Fruit fly (Drosophila melanogaster) whole organism, embryonic: ENCODE results near the gene CG42340.
A peak's percentile ranks its signal among the peaks of the same experiment; 100 is the strongest.

Experiments used
- Aef1 ChIP-seq: fragments of 200-800 bp; sonication (Bioruptor generic); IDR thresholded peaks from 3 replicates; pipeline ENCODE4 v1.3.6; 2022; ENCODE audit warnings: missing biosample characterization, missing genetic modification characterization
- B-H2 ChIP-seq: fragments of 200-800 bp; sonication (Bioruptor generic); optimal IDR thresholded peaks from 2 replicates; lab custom pipeline; 2018; ENCODE audit warnings: missing biosample characterization, mild to moderate bottlenecking, missing genetic modification characterization
- BtbVII ChIP-seq: fragments of 200-800 bp; sonication (Bioruptor generic); optimal IDR thresholded peaks from 3 replicates; lab custom pipeline; 2017; ENCODE audit warnings: missing biosample characterization, mild to moderate bottlenecking, missing genetic modification characterization
- CG11093 ChIP-seq: fragments of 200-800 bp; sonication (Bioruptor generic); IDR thresholded peaks from 3 replicates; pipeline ENCODE4 v1.3.6; 2022; ENCODE audit warnings: missing biosample characterization, missing genetic modification characterization
- CG13775 ChIP-seq: fragments of 200-800 bp; sonication (Bioruptor generic); optimal IDR thresholded peaks from 3 replicates; lab custom pipeline; 2017; ENCODE audit warnings: missing biosample characterization, mild to moderate bottlenecking, missing genetic modification characterization
- CG14710 ChIP-seq: fragments of 200-800 bp; sonication (Bioruptor generic); optimal IDR thresholded peaks from 3 replicates; lab custom pipeline; 2019; ENCODE audit warnings: missing biosample characterization, mild to moderate bottlenecking, missing genetic modification characterization, moderate library complexity
- CG14860 ChIP-seq: fragments of 200-800 bp; sonication (Bioruptor generic); IDR thresholded peaks from 3 replicates; pipeline ENCODE4 v1.3.6; 2022; ENCODE audit warnings: missing biosample characterization, missing genetic modification characterization; ENCODE audit not compliant: partially characterized antibody
- CG15601 ChIP-seq: fragments of 200-800 bp; sonication (Bioruptor generic); optimal IDR thresholded peaks from 3 replicates; lab custom pipeline; 2019; ENCODE audit warnings: missing biosample characterization, mild to moderate bottlenecking, missing genetic modification characterization, moderate library complexity
- CG1603 ChIP-seq: fragments of 200-800 bp; sonication (Bioruptor generic); optimal IDR thresholded peaks from 2 replicates; lab custom pipeline; 2019; ENCODE audit warnings: missing biosample characterization, mild to moderate bottlenecking, missing genetic modification characterization, moderate library complexity
- CG17829 ChIP-seq: fragments of 200-800 bp; optimal IDR thresholded peaks from 2 replicates; lab custom pipeline; 2019; ENCODE audit warnings: missing biosample characterization, mild to moderate bottlenecking, missing genetic modification characterization, moderate library complexity
- CG18619 ChIP-seq: fragments of 200-800 bp; sonication (Bioruptor generic); optimal IDR thresholded peaks from 3 replicates; lab custom pipeline; 2017; ENCODE audit warnings: missing biosample characterization, mild to moderate bottlenecking, missing genetic modification characterization
- CG31224 ChIP-seq: fragments of 200-800 bp; sonication (Bioruptor generic); IDR thresholded peaks from 2 replicates; pipeline ENCODE4 v1.3.6; 2022; ENCODE audit warnings: missing biosample characterization, missing genetic modification characterization
- CG3281 ChIP-seq: fragments of 200-800 bp; sonication (Bioruptor generic); optimal IDR thresholded peaks from 3 replicates; lab custom pipeline; 2017; ENCODE audit warnings: missing biosample characterization, mild to moderate bottlenecking, missing genetic modification characterization
- CG33213 ChIP-seq: fragments of 200-800 bp; sonication (Bioruptor generic); optimal IDR thresholded peaks from 3 replicates; lab custom pipeline; 2016; ENCODE audit warnings: missing biosample characterization, missing genetic modification characterization
- CG3726 ChIP-seq: fragments of 200-800 bp; sonication (Bioruptor generic); IDR thresholded peaks from 3 replicates; pipeline ENCODE4, ENCODE4 v1.3.6; 2022; ENCODE audit warnings: missing biosample characterization, missing genetic modification characterization
- CG3838 ChIP-seq: fragments of 200-800 bp; sonication (Bioruptor generic); optimal IDR thresholded peaks from 3 replicates; lab custom pipeline; 2016; ENCODE audit warnings: missing biosample characterization, missing genetic modification characterization
- CG4854 ChIP-seq: fragments of 200-800 bp; sonication (Bioruptor generic); optimal IDR thresholded peaks from 2 replicates; lab custom pipeline; 2016; ENCODE audit warnings: missing biosample characterization, missing genetic modification characterization, inconsistent platforms
- CG6683 ChIP-seq: fragments of 200-800 bp; sonication (Bioruptor generic); optimal IDR thresholded peaks from 2 replicates; lab custom pipeline; 2017; ENCODE audit warnings: missing biosample characterization, mild to moderate bottlenecking, missing genetic modification characterization, missing genetic modification reagents
- CG6689 ChIP-seq: fragments of 200-800 bp; sonication (Bioruptor generic); IDR thresholded peaks from 2 replicates; pipeline ENCODE4 v1.3.6; 2022; ENCODE audit warnings: missing biosample characterization, missing genetic modification characterization
- CG7271 ChIP-seq: fragments of 200-800 bp; sonication (Bioruptor generic); optimal IDR thresholded peaks from 2 replicates; lab custom pipeline; 2018; ENCODE audit warnings: missing biosample characterization, mild to moderate bottlenecking, missing genetic modification characterization, moderate library complexity
- CG7357 ChIP-seq: fragments of 200-800 bp; sonication (Bioruptor generic); IDR thresholded peaks from 3 replicates; pipeline ENCODE4 v1.3.6; 2022; ENCODE audit warnings: missing biosample characterization, missing genetic modification characterization
- CG8765 ChIP-seq: fragments of 200-800 bp; sonication (Bioruptor generic); IDR thresholded peaks from 2 replicates; pipeline ENCODE4 v1.3.6; 2022; ENCODE audit warnings: missing biosample characterization, missing genetic modification characterization
- CG9876 ChIP-seq: fragments of 200-800 bp; sonication (Bioruptor generic); optimal IDR thresholded peaks from 2 replicates; lab custom pipeline; 2016; ENCODE audit warnings: missing biosample characterization, missing genetic modification characterization
- Dip3 ChIP-seq: fragments of 200-800 bp; sonication (Bioruptor generic); optimal IDR thresholded peaks from 3 replicates; lab custom pipeline; 2016; ENCODE audit warnings: missing biosample characterization, missing genetic modification characterization
- Elba2 ChIP-seq: fragments of 200-800 bp; sonication (Bioruptor generic); optimal IDR thresholded peaks from 3 replicates; lab custom pipeline; 2016; ENCODE audit warnings: missing biosample characterization, missing genetic modification characterization
- H2.0 ChIP-seq: fragments of 200-800 bp; sonication (Bioruptor generic); IDR thresholded peaks from 2 replicates; pipeline ENCODE4 v1.3.6; 2022; ENCODE audit warnings: missing biosample characterization, missing genetic modification characterization
- HmgZ ChIP-seq: fragments of 200-800 bp; sonication (Bioruptor generic); optimal IDR thresholded peaks from 2 replicates; lab custom pipeline; 2018; ENCODE audit warnings: missing biosample characterization, mild to moderate bottlenecking, missing genetic modification characterization
- Hmx ChIP-seq: fragments of 200-800 bp; sonication (Bioruptor generic); optimal IDR thresholded peaks from 2 replicates; lab custom pipeline; 2016; ENCODE audit warnings: missing biosample characterization, missing genetic modification characterization
- Mad ChIP-seq: fragments of 200-800 bp; sonication (Bioruptor generic); optimal IDR thresholded peaks from 2 replicates; lab custom pipeline; 2016; ENCODE audit warnings: missing biosample characterization, missing genetic modification characterization
- NC2α ChIP-seq: fragments of 200-800 bp; sonication (Bioruptor generic); optimal IDR thresholded peaks from 2 replicates; lab custom pipeline; 2016; ENCODE audit warnings: missing biosample characterization, missing genetic modification characterization
- NFAT ChIP-seq: fragments of 200-800 bp; sonication (Bioruptor generic); IDR thresholded peaks from 2 replicates; pipeline ENCODE4 v1.3.6; 2022; ENCODE audit warnings: missing biosample characterization, missing genetic modification characterization
- Pdp1 ChIP-seq, 2 experiments: fragments of 200-800 bp; sonication (Bioruptor generic); optimal IDR thresholded peaks; 3 replicates each; lab custom pipeline; 2016; ENCODE audit warnings: missing biosample characterization in 2 of 2, missing genetic modification characterization in 2 of 2, mild to moderate bottlenecking in 1 of 2, moderate library complexity in 1 of 2
- Rfx ChIP-seq: fragments of 200-800 bp; sonication (Bioruptor generic); IDR thresholded peaks from 2 replicates; pipeline ENCODE4 v1.3.6; 2022; ENCODE audit warnings: missing biosample characterization, missing genetic modification characterization
- Sox102F ChIP-seq: fragments of 200-800 bp; sonication (Bioruptor generic); optimal IDR thresholded peaks from 2 replicates; lab custom pipeline; 2018; ENCODE audit warnings: missing biosample characterization, mild to moderate bottlenecking, missing genetic modification characterization, moderate library complexity
- Spps ChIP-seq: fragments of 200-800 bp; sonication (Bioruptor generic); optimal IDR thresholded peaks from 2 replicates; lab custom pipeline; 2018; ENCODE audit warnings: missing biosample characterization, mild to moderate bottlenecking, missing genetic modification characterization
- ato ChIP-seq: fragments of 200-800 bp; sonication (Bioruptor generic); IDR thresholded peaks from 2 replicates; pipeline ENCODE4 v1.3.6; 2022; ENCODE audit warnings: missing biosample characterization, missing genetic modification characterization; ENCODE audit not compliant: partially characterized antibody
- br ChIP-seq: fragments of >200 bp; optimal IDR thresholded peaks from 2 replicates; lab custom pipeline; 2017
- dmrt99B ChIP-seq: fragments of 200-800 bp; sonication (Bioruptor generic); optimal IDR thresholded peaks from 2 replicates; lab custom pipeline; 2018; ENCODE audit warnings: missing biosample characterization, mild to moderate bottlenecking, missing genetic modification characterization, moderate library complexity
- eve ChIP-seq, 2 experiments: fragments of >200 bp; optimal IDR thresholded peaks; 2 replicates each; lab custom pipeline; 2017; ENCODE audit warnings: missing biosample characterization in 2 of 2, missing genetic modification characterization in 2 of 2
- ewg ChIP-seq: fragments of 200-800 bp; sonication (Bioruptor generic); optimal IDR thresholded peaks from 3 replicates; lab custom pipeline; 2017; ENCODE audit warnings: mild to moderate bottlenecking, missing biosample characterization, missing genetic modification reagents, missing genetic modification characterization
- exex ChIP-seq: fragments of 200-800 bp; sonication (Bioruptor generic); optimal IDR thresholded peaks from 4 replicates; lab custom pipeline; 2018; ENCODE audit warnings: missing biosample characterization, mild to moderate bottlenecking, missing genetic modification characterization, moderate library complexity
- gcm ChIP-seq: fragments of 200-800 bp; sonication (Bioruptor generic); optimal IDR thresholded peaks from 2 replicates; lab custom pipeline; 2019; ENCODE audit warnings: missing biosample characterization, mild to moderate bottlenecking, missing genetic modification characterization, moderate library complexity
- insv ChIP-seq, 2 experiments: fragments of 200-800 bp; sonication (Bioruptor generic); optimal IDR thresholded peaks; 3 replicates each; lab custom pipeline; 2016 to 2018; ENCODE audit warnings: missing biosample characterization in 2 of 2, missing genetic modification characterization in 2 of 2
- jing ChIP-seq: fragments of 200-800 bp; sonication (Bioruptor generic); optimal IDR thresholded peaks from 2 replicates; lab custom pipeline; 2018; ENCODE audit warnings: missing biosample characterization, mild to moderate bottlenecking, missing genetic modification characterization
- lbe ChIP-seq: fragments of 200-800 bp; sonication (Bioruptor generic); optimal IDR thresholded peaks from 2 replicates; lab custom pipeline; 2016; ENCODE audit warnings: missing biosample characterization, mild to moderate bottlenecking, missing genetic modification characterization
- pita ChIP-seq: fragments of 200-800 bp; sonication (Bioruptor generic); optimal IDR thresholded peaks from 2 replicates; lab custom pipeline; 2017; ENCODE audit warnings: missing biosample characterization, mild to moderate bottlenecking, missing genetic modification characterization
- pros ChIP-seq: fragments of 200-800 bp; sonication (Bioruptor generic); optimal IDR thresholded peaks from 3 replicates; lab custom pipeline; 2019; ENCODE audit warnings: missing biosample characterization, mild to moderate bottlenecking, missing genetic modification characterization, moderate library complexity
- sc ChIP-seq, 3 experiments: fragments of >200 bp in 2 of 3; fragments of 200-800 bp in 1 of 3; sonication (Bioruptor generic) in 1 of 3; optimal IDR thresholded peaks; 2 replicates in 2 of 3; 3 replicates in 1 of 3; lab custom pipeline; 2017; ENCODE audit warnings: mild to moderate bottlenecking in 1 of 3, missing biosample characterization in 1 of 3, missing genetic modification characterization in 1 of 3, missing genetic modification reagents in 1 of 3
- usp ChIP-seq: fragments of >200 bp; optimal IDR thresholded peaks from 2 replicates; lab custom pipeline; 2017; ENCODE audit warnings: missing biosample characterization, missing genetic modification characterization

The CG42340 gene

DNA sequence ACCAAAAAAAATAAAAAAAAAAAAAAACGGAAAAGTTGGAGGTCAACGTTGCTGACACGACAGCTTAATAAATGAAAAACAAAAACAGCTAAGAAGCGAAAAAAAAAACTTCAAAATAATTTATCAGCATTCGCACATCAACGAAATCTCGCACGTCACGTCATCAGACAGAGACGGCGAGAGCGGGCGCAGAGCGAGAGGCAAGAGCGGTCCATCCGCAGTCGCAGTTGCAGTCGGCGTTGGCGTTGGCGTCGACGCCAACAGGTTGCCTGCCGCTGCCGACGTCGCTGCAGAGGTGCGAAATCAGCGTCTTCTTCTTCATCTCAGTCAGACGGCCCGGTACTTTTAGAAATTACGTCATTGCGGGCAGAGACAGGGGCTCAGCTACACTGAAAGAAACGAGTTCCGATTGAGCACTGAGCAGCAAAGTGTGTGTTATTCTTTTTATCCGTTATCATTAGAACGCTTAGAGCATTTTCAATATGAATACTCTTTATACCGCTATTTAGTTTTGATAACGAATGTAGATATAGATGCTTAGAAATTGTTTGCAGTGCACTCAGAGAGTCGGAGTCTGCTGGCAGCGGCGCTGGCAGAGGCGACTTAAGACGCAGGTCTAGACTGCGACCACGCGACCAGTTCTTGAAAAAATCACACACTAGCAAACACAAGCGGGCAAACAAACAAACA, 25.4 kb upstream of the CG42340 start (continued):
- TF ChIP-seq Spps (tag; lab: Kevin White, UChicago) (peak; percentile 86), CG14710 (tag; lab: Kevin White, UChicago) (peak; percentile 91), CG6689 (GFP tag; lab: Robert Waterston, UW) (peak; percentile 96), eve (GFP tag; optimal IDR thresholded peaks at IDR 0.05; lab: Kevin White, UChicago) (peak in 1 of 2 experiments; percentile 95), Mad (GFP tag; lab: Kevin White, UChicago) (peak; percentile 92), CG4854 (GFP tag; lab: Kevin White, UChicago) (no peak), CG13775 (GFP tag; lab: Kevin White, UChicago) (peak; percentile 91), CG3281 (peak; percentile 96), usp (GFP tag; lab: Kevin White, UChicago) (no peak), Pdp1 (GFP tag; optimal IDR thresholded peaks at IDR 0.05; lab: Kevin White, UChicago) (peak; percentile 96 to 97), CG18619 (GFP tag; lab: Kevin White, UChicago) (peak; percentile 92), gcm (GFP tag; lab: Kevin White, UChicago) (peak; percentile 80), Elba2 (GFP tag; lab: Kevin White, UChicago) (peak; percentile 67), CG7271 (tag; lab: Kevin White, UChicago) (peak; percentile 85), sc (optimal IDR thresholded peaks at IDR 0.05; lab: Kevin White, UChicago) (no peak), sc (GFP tag; optimal IDR thresholded peaks at IDR 0.05; lab: Kevin White, UChicago) (peak; percentile 87), Rfx (GFP tag; lab: Robert Waterston, UW) (peak; percentile 99), CG6683 (GFP tag; lab: Kevin White, UChicago) (peak; percentile 92), pita (GFP tag; lab: Kevin White, UChicago) (no peak), NC2α (GFP tag; lab: Kevin White, UChicago) (peak; percentile 90), CG9876 (GFP tag; lab: Kevin White, UChicago) (peak; percentile 84), CG3838 (GFP tag; lab: Kevin White, UChicago) (peak; percentile 70), HmgZ (tag; lab: Kevin White, UChicago) (peak; percentile 95), lbe (peak; percentile 94), BtbVII (GFP tag; lab: Kevin White, UChicago) (peak; percentile 94), NFAT (GFP tag; lab: Robert Waterston, UW) (peak; percentile 98), CG11093 (peak; percentile 91), ewg (peak; percentile 82), CG14860 (GFP tag; lab: Robert Waterston, UW) (no peak), CG1603 (tag; lab: Kevin White, UChicago) (peak; percentile 95), Dip3 (peak; percentile 97), CG3726 (GFP tag; lab: Robert Waterston, UW) (peak; percentile 92), CG15601 (tag; lab: Kevin White, UChicago) (peak; percentile 80), Sox102F (GFP tag; lab: Kevin White, UChicago) (peak; percentile 90), CG17829 (peak; percentile 97), CG7357 (GFP tag; lab: Robert Waterston, UW) (peak; percentile 90), Aef1 (GFP tag; lab: Robert Waterston, UW) (peak; percentile 96), pros (GFP tag; lab: Kevin White, UChicago) (no peak), jing (GFP tag; lab: Kevin White, UChicago) (peak; percentile 82), insv (GFP tag; optimal IDR thresholded peaks at IDR 0.05; lab: Kevin White, UChicago) (peak; percentile 37 to 62), CG33213 (GFP tag; lab: Kevin White, UChicago) (no peak), ato (GFP tag; lab: Robert Waterston, UW) (no peak), B-H2 (GFP tag; lab: Kevin White, UChicago) (peak; percentile 95), exex (tag; lab: Kevin White, UChicago) (peak; percentile 76), Hmx (peak; percentile 72), CG31224 (peak; percentile 93), dmrt99B (tag; lab: Kevin White, UChicago) (peak; percentile 94), H2.0 (GFP tag; lab: Robert Waterston, UW) (peak; percentile 96), CG8765 (peak; percentile 95), br (lab: Kevin White, UChicago) (no peak)
